Fruit fly (Drosophila melanogaster) whole organism, adult: ENCODE data around the gene CG32425.

Experiments used
- CG11617 ChIP-seq: fragments of 200-800 bp; sonication (Bioruptor generic); optimal IDR thresholded peaks from 2 replicates; lab custom pipeline; 2017; ENCODE audit warnings: mild to moderate bottlenecking, missing biosample characterization, missing genetic modification reagents, missing genetic modification characterization
- CG1620 ChIP-seq: fragments of 200-800 bp; sonication (Bioruptor generic); optimal IDR thresholded peaks from 2 replicates; lab custom pipeline; 2016; ENCODE audit warnings: missing biosample characterization, missing genetic modification characterization
- CG33017 ChIP-seq: fragments of 200-800 bp; sonication (Bioruptor generic); optimal IDR thresholded peaks from 2 replicates; lab custom pipeline; 2018; ENCODE audit warnings: missing biosample characterization, mild to moderate bottlenecking, missing genetic modification characterization, moderate library complexity
- CG7045 ChIP-seq: fragments of 200-800 bp; sonication (Bioruptor generic); optimal IDR thresholded peaks from 2 replicates; lab custom pipeline; 2017; ENCODE audit warnings: missing biosample characterization, mild to moderate bottlenecking, missing genetic modification characterization
- CG7101 ChIP-seq: fragments of 200-800 bp; sonication (Bioruptor generic); optimal IDR thresholded peaks from 2 replicates; lab custom pipeline; 2018; ENCODE audit warnings: missing biosample characterization, mild to moderate bottlenecking, missing genetic modification characterization, moderate library complexity
- Hr96 ChIP-seq: fragments of 200-800 bp; sonication (Bioruptor generic); optimal IDR thresholded peaks from 2 replicates; lab custom pipeline; 2016; ENCODE audit warnings: missing biosample characterization, missing genetic modification characterization
- bab1 ChIP-seq: fragments of 200-800 bp; sonication (Bioruptor generic); optimal IDR thresholded peaks from 3 replicates; lab custom pipeline; 2019; ENCODE audit warnings: missing biosample characterization, mild to moderate bottlenecking, missing genetic modification characterization, moderate library complexity
- cnc ChIP-seq, 2 experiments: fragments of >200 bp; optimal IDR thresholded peaks; 2 replicates each; lab custom pipeline; 2017
- kay ChIP-seq: fragments of 200-800 bp; sonication (Bioruptor generic); peaks from one replicate; lab custom pipeline; 2016; ENCODE audit warnings: missing biosample characterization, missing genetic modification characterization, borderline replicate concordance
- pad ChIP-seq: fragments of 200-800 bp; sonication (Bioruptor generic); optimal IDR thresholded peaks from 3 replicates; lab custom pipeline; 2017; ENCODE audit warnings: missing biosample characterization, missing genetic modification characterization, mild to moderate bottlenecking, moderate library complexity, missing genetic modification reagents
- tj ChIP-seq: fragments of 200-800 bp; sonication (Bioruptor generic); optimal IDR thresholded peaks from 3 replicates; lab custom pipeline; 2017; ENCODE audit warnings: missing biosample characterization, mild to moderate bottlenecking, missing genetic modification characterization, moderate library complexity

DNA sequence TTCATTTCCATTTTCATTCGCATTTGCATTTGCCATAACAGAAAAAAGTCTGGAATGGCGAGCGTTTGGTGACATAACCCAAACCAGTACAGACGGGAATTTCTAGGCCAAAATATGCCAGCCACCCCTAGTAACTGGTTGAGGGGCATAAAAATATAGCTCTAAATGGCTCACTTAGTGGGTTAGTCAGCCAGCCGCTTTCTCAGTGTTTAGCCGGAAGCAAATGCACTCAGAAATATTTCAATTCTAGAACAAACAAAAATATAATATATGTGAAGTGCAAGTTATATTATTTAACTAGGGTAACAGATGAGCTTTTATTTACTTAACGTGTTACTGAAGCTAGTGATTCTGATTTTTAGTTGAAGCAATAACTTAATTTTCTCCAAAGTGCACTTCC lies 39.8 kb downstream of the CG32425 start:
- TF ChIP-seq kay (GFP tag; lab: Kevin White, UChicago) (peak; percentile 63), CG7045 (no peak), CG11617 (GFP tag; lab: Kevin White, UChicago) (no peak), CG33017 (tag; lab: Kevin White, UChicago) (no peak), CG7101 (tag; lab: Kevin White, UChicago) (no peak), tj (GFP tag; lab: Kevin White, UChicago) (no peak), cnc (optimal IDR thresholded peaks at IDR 0.05; lab: Kevin White, UChicago) (no peak), CG1620 (no peak), Hr96 (GFP tag; lab: Kevin White, UChicago) (no peak), pad (no peak), bab1 (no peak)
